Worm (Caenorhabditis elegans): Measurements from ENCODE around the gene C35D10.3.

ce11 chrIII:4837429-4837828 is 31.3 kb upstream of the C35D10.3 start, which contains the start of the genes acbp-7 and F26A1.19:
- no peak for TF ChIP-seq hmg-20 (GFP tag; IDR thresholded peaks at IDR 0.05)
- no peak for TF ChIP-seq hlh-26 (GFP tag; conservative IDR thresholded peaks at IDR 0.05)
- no peak for TF ChIP-seq zim-3 (tag; optimal IDR thresholded peaks at IDR 0.05)
- no peak for TF ChIP-seq unc-62 (GFP tag; optimal IDR thresholded peaks at IDR 0.05)
- no peak for TF ChIP-seq hrde-1 (tag; optimal IDR thresholded peaks at IDR 0.05; ENCODE audit: borderline replicate concordance)
- no peak for TF ChIP-seq unc-130 (GFP tag; optimal IDR thresholded peaks at IDR 0.05)
- TF ChIP-seq Y53G8AR.9 (GFP tag; conservative IDR thresholded peaks at IDR 0.05), result no peak
- TF ChIP-seq rec-8 (tag; optimal IDR thresholded peaks at IDR 0.05), result no peak
- TF ChIP-seq fkh-3 (tag; optimal IDR thresholded peaks at IDR 0.05), result no peak
- TF ChIP-seq T07F8.4 (tag; optimal IDR thresholded peaks at IDR 0.05), result no peak
- no peak for TF ChIP-seq mes-4 (tag; optimal IDR thresholded peaks at IDR 0.05)
- TF ChIP-seq ztf-6 (GFP tag; IDR thresholded peaks at IDR 0.05), result no peak

Data from whole organism, young adult.